Fruit fly (Drosophila melanogaster) whole organism, embryonic: ENCODE measurements around the gene obst-B.
A peak's percentile ranks its signal among the peaks of the same experiment; 100 is the strongest.

ENCODE experiments used
- Atf6 ChIP-seq: fragments of 200-800 bp; sonication (Bioruptor generic); IDR thresholded peaks from 2 replicates; pipeline ENCODE4 v1.3.6; 2022; ENCODE audit warnings: missing biosample characterization, missing genetic modification characterization
- Awh ChIP-seq: fragments of 200-800 bp; sonication (Bioruptor generic); IDR thresholded peaks from 2 replicates; pipeline ENCODE4, ENCODE4 v1.3.6; 2022; ENCODE audit warnings: missing biosample characterization, missing genetic modification characterization
- CG10274 ChIP-seq: fragments of 200-800 bp; sonication (Bioruptor generic); optimal IDR thresholded peaks from 3 replicates; lab custom pipeline; 2017; ENCODE audit warnings: missing biosample characterization, mild to moderate bottlenecking, missing genetic modification characterization
- CG10565 ChIP-seq: fragments of 200-800 bp; sonication (Bioruptor generic); optimal IDR thresholded peaks from 3 replicates; lab custom pipeline; 2016; ENCODE audit warnings: missing biosample characterization, mild to moderate bottlenecking, missing genetic modification characterization
- CG11456 ChIP-seq: fragments of 200-800 bp; sonication (Bioruptor generic); IDR thresholded peaks from 3 replicates; pipeline ENCODE4 v1.3.6; 2022; ENCODE audit warnings: missing biosample characterization, missing genetic modification characterization
- CG11695 ChIP-seq: fragments of 200-800 bp; sonication (Bioruptor generic); IDR thresholded peaks from 3 replicates; pipeline ENCODE4 v1.3.6; 2022; ENCODE audit warnings: missing biosample characterization, missing genetic modification characterization
- CG12104 ChIP-seq: fragments of 200-800 bp; sonication (Bioruptor generic); optimal IDR thresholded peaks from 3 replicates; lab custom pipeline; 2016; ENCODE audit warnings: missing biosample characterization, missing genetic modification characterization
- CG1233 ChIP-seq: fragments of 200-800 bp; sonication (Bioruptor generic); optimal IDR thresholded peaks from 4 replicates; lab custom pipeline; 2018; ENCODE audit warnings: missing biosample characterization, mild to moderate bottlenecking, missing genetic modification characterization
- CG15269 ChIP-seq: fragments of 200-800 bp; sonication (Bioruptor generic); optimal IDR thresholded peaks from 2 replicates; lab custom pipeline; 2018; ENCODE audit warnings: missing biosample characterization, mild to moderate bottlenecking, missing genetic modification characterization, moderate library complexity
- CG16779 ChIP-seq: fragments of 200-800 bp; sonication (Bioruptor generic); IDR thresholded peaks from 2 replicates; pipeline ENCODE4 v1.3.6; 2022; ENCODE audit warnings: missing biosample characterization, missing genetic modification characterization
- CG17361 ChIP-seq: fragments of 200-800 bp; sonication (Bioruptor generic); IDR thresholded peaks from 3 replicates; pipeline ENCODE4 v1.3.6; 2022; ENCODE audit warnings: missing biosample characterization, missing genetic modification characterization
- CG18599 ChIP-seq: fragments of 200-800 bp; sonication (Bioruptor generic); optimal IDR thresholded peaks from 3 replicates; lab custom pipeline; 2017; ENCODE audit warnings: missing biosample characterization, missing genetic modification characterization, mild to moderate bottlenecking, moderate library complexity, missing genetic modification reagents
- CG2678 ChIP-seq: fragments of 200-800 bp; sonication (Bioruptor generic); optimal IDR thresholded peaks from 3 replicates; lab custom pipeline; 2019; ENCODE audit warnings: missing biosample characterization, mild to moderate bottlenecking, missing genetic modification characterization, moderate library complexity
- CG33213 ChIP-seq: fragments of 200-800 bp; sonication (Bioruptor generic); optimal IDR thresholded peaks from 3 replicates; lab custom pipeline; 2016; ENCODE audit warnings: missing biosample characterization, missing genetic modification characterization
- CG34224 ChIP-seq: fragments of 200-800 bp; sonication (Bioruptor generic); IDR thresholded peaks from 3 replicates; pipeline ENCODE4 v1.3.6; 2022; ENCODE audit warnings: missing biosample characterization, missing genetic modification characterization; ENCODE audit not compliant: partially characterized antibody
- CG3995 ChIP-seq: fragments of 200-800 bp; sonication (Bioruptor generic); optimal IDR thresholded peaks from 3 replicates; lab custom pipeline; 2016; ENCODE audit warnings: missing biosample characterization, missing genetic modification characterization
- CG6765 ChIP-seq: fragments of 200-800 bp; sonication (Bioruptor generic); optimal IDR thresholded peaks from 3 replicates; lab custom pipeline; 2017; ENCODE audit warnings: missing biosample characterization, mild to moderate bottlenecking, missing genetic modification characterization
- CG6854 ChIP-seq: fragments of 200-800 bp; sonication (Bioruptor generic); optimal IDR thresholded peaks from 3 replicates; lab custom pipeline; 2017; ENCODE audit warnings: missing biosample characterization, mild to moderate bottlenecking, missing genetic modification characterization
- CG7839 ChIP-seq: fragments of 200-800 bp; sonication (Bioruptor generic); optimal IDR thresholded peaks from 3 replicates; lab custom pipeline; 2018; ENCODE audit warnings: missing biosample characterization, mild to moderate bottlenecking, missing genetic modification characterization, moderate library complexity
- CG8359 ChIP-seq: fragments of 200-800 bp; sonication (Bioruptor generic); optimal IDR thresholded peaks from 2 replicates; lab custom pipeline; 2017; ENCODE audit warnings: missing biosample characterization, mild to moderate bottlenecking, missing genetic modification characterization, borderline replicate concordance
- CG8924 ChIP-seq: fragments of 200-800 bp; optimal IDR thresholded peaks from 3 replicates; lab custom pipeline; 2019; ENCODE audit warnings: missing biosample characterization, mild to moderate bottlenecking, missing genetic modification characterization, moderate library complexity
- CG9215 ChIP-seq: fragments of 200-800 bp; sonication (Bioruptor generic); IDR thresholded peaks from 2 replicates; pipeline ENCODE4 v1.3.6; 2022; ENCODE audit warnings: missing biosample characterization, missing genetic modification characterization
- CrebB ChIP-seq: fragments of 200-800 bp; sonication (Bioruptor generic); optimal IDR thresholded peaks from 3 replicates; lab custom pipeline; 2018; ENCODE audit warnings: missing biosample characterization, mild to moderate bottlenecking, missing genetic modification characterization
- Deaf1 ChIP-seq: fragments of 200-800 bp; optimal IDR thresholded peaks from 3 replicates; lab custom pipeline; 2019; ENCODE audit warnings: missing biosample characterization, mild to moderate bottlenecking, missing genetic modification characterization, moderate library complexity
- Dip3 ChIP-seq: fragments of 200-800 bp; sonication (Bioruptor generic); optimal IDR thresholded peaks from 3 replicates; lab custom pipeline; 2016; ENCODE audit warnings: missing biosample characterization, missing genetic modification characterization
- Fer1 ChIP-seq: fragments of 200-800 bp; sonication (Bioruptor generic); optimal IDR thresholded peaks from 2 replicates; lab custom pipeline; 2017; ENCODE audit warnings: missing biosample characterization, mild to moderate bottlenecking, missing genetic modification characterization
- HLH3B ChIP-seq: fragments of 200-800 bp; sonication (Bioruptor generic); IDR thresholded peaks from 2 replicates; pipeline ENCODE4 v1.3.6; 2022; ENCODE audit warnings: missing biosample characterization, missing genetic modification characterization
- Kr ChIP-seq: fragments of 200-800 bp; sonication (Bioruptor generic); optimal IDR thresholded peaks from 2 replicates; lab custom pipeline; 2017; ENCODE audit warnings: missing biosample characterization, mild to moderate bottlenecking, missing genetic modification characterization
- Meics ChIP-seq: fragments of 200-800 bp; sonication (Bioruptor generic); optimal IDR thresholded peaks from 2 replicates; lab custom pipeline; 2017; ENCODE audit warnings: missing biosample characterization, mild to moderate bottlenecking, missing genetic modification characterization
- Mrtf ChIP-seq: fragments of 200-800 bp; sonication (Bioruptor generic); IDR thresholded peaks from 3 replicates; pipeline ENCODE4 v1.3.6; 2022; ENCODE audit warnings: missing biosample characterization, missing genetic modification characterization
- NfI ChIP-seq: fragments of 200-800 bp; sonication (Bioruptor generic); optimal IDR thresholded peaks from 3 replicates; lab custom pipeline; 2018; ENCODE audit warnings: missing biosample characterization, mild to moderate bottlenecking, missing genetic modification characterization, moderate library complexity
- Oli ChIP-seq: fragments of 200-800 bp; sonication (Bioruptor generic); optimal IDR thresholded peaks from 2 replicates; lab custom pipeline; 2018; ENCODE audit warnings: missing biosample characterization, mild to moderate bottlenecking, missing genetic modification characterization, moderate library complexity
- Rfx ChIP-seq: fragments of 200-800 bp; sonication (Bioruptor generic); IDR thresholded peaks from 2 replicates; pipeline ENCODE4 v1.3.6; 2022; ENCODE audit warnings: missing biosample characterization, missing genetic modification characterization
- Sox102F ChIP-seq: fragments of 200-800 bp; sonication (Bioruptor generic); optimal IDR thresholded peaks from 2 replicates; lab custom pipeline; 2018; ENCODE audit warnings: missing biosample characterization, mild to moderate bottlenecking, missing genetic modification characterization, moderate library complexity
- TFAM ChIP-seq: fragments of 200-800 bp; sonication (Bioruptor generic); optimal IDR thresholded peaks from 2 replicates; lab custom pipeline; 2017; ENCODE audit warnings: missing biosample characterization, missing genetic modification characterization, inconsistent platforms
- crol ChIP-seq: fragments of 200-800 bp; sonication (Bioruptor generic); IDR thresholded peaks from 2 replicates; pipeline ENCODE4 v1.3.6; 2022; ENCODE audit warnings: missing biosample characterization, missing genetic modification characterization
- dimm ChIP-seq: fragments of 200-800 bp; sonication (Bioruptor generic); IDR thresholded peaks from 2 replicates; pipeline ENCODE4 v1.3.6; 2022; ENCODE audit warnings: missing biosample characterization, missing genetic modification characterization
- emc ChIP-seq: fragments of 200-800 bp; sonication (Bioruptor generic); optimal IDR thresholded peaks from 2 replicates; lab custom pipeline; 2016; ENCODE audit warnings: missing biosample characterization, missing genetic modification characterization
- esg ChIP-seq: fragments of 200-800 bp; sonication (Bioruptor generic); conservative IDR thresholded peaks from 2 replicates; pipeline ENCODE4 v1.3.6; 2022; ENCODE audit warnings: missing biosample characterization, missing genetic modification characterization
- ewg ChIP-seq: fragments of 200-800 bp; sonication (Bioruptor generic); optimal IDR thresholded peaks from 3 replicates; lab custom pipeline; 2017; ENCODE audit warnings: mild to moderate bottlenecking, missing biosample characterization, missing genetic modification reagents, missing genetic modification characterization
- fd96Cb ChIP-seq: fragments of 200-800 bp; sonication (Bioruptor generic); optimal IDR thresholded peaks from 2 replicates; lab custom pipeline; 2018; ENCODE audit warnings: missing biosample characterization, mild to moderate bottlenecking, missing genetic modification characterization, moderate library complexity
- lov ChIP-seq, 2 experiments: fragments of 200-800 bp in 1 of 2; fragments of >200 bp in 1 of 2; sonication (Bioruptor generic) in 1 of 2; IDR thresholded peaks in 1 of 2; optimal IDR thresholded peaks in 1 of 2; 2 replicates in 1 of 2; 3 replicates in 1 of 2; pipeline versions ENCODE4 v1.3.6 to Lab custom; 2017 to 2022; ENCODE audit warnings: missing biosample characterization in 1 of 2, missing genetic modification characterization in 1 of 2
- mld ChIP-seq: fragments of 200-800 bp; sonication (Bioruptor generic); IDR thresholded peaks from 3 replicates; pipeline ENCODE4 v1.3.6; 2022; ENCODE audit warnings: missing biosample characterization, missing genetic modification characterization; ENCODE audit not compliant: partially characterized antibody
- pho ChIP-seq: fragments of 200-800 bp; sonication (Bioruptor generic); optimal IDR thresholded peaks from 2 replicates; lab custom pipeline; 2016; ENCODE audit warnings: missing biosample characterization, missing genetic modification characterization
- sd ChIP-seq: fragments of 200-800 bp; sonication (Bioruptor generic); optimal IDR thresholded peaks from 3 replicates; lab custom pipeline; 2018; ENCODE audit warnings: missing biosample characterization, mild to moderate bottlenecking, missing genetic modification characterization, moderate library complexity
- sqz ChIP-seq: fragments of 200-800 bp; sonication (Bioruptor generic); optimal IDR thresholded peaks from 3 replicates; lab custom pipeline; 2018; ENCODE audit warnings: missing biosample characterization, mild to moderate bottlenecking, missing genetic modification characterization
- tio ChIP-seq: fragments of 200-800 bp; sonication (Bioruptor generic); optimal IDR thresholded peaks from 2 replicates; lab custom pipeline; 2017; ENCODE audit warnings: missing biosample characterization, missing genetic modification characterization, inconsistent platforms
- zen2 ChIP-seq: fragments of 200-800 bp; sonication (Bioruptor generic); IDR thresholded peaks from 3 replicates; pipeline ENCODE4 v1.3.6; 2022; ENCODE audit warnings: missing biosample characterization, missing genetic modification characterization; ENCODE audit not compliant: partially characterized antibody

Gene obst-B

DNA sequence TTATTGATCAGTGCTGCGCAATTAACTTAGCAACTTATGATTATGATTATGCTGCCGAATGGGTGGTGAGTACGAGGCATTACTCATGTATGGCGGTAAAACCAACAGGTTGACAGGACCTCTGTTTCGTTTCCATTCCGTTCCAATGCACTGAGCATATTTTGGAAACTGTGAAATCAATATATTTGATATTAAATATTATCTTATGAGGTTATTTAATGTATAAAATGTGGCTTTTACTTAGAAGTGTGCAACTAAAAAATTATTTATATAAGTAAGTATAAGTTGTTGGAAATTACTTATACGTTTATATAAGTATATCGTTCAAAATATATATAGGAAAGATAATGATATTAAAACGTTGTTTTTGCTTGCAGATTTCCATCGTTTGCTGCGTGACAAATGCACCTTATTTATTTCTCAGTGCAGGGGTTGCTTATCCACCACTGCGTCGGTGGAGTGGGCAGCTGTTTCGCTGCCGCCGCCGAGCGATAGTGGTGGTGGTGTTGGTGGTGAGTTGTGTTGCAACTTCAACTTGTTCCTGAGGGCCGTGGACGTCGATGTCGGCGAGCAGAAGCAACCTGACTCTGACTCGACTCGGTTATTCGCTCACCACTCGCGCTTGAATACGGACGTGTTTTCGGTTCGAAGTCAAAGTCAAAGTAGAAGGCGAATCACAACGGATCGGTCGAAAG lies 48.3 kb upstream of the obst-B start, which contains the start of gene bib (continued):
- no peak for TF ChIP-seq CG34224 (GFP tag; lab: Robert Waterston, UW)
- peak; percentile 90 for TF ChIP-seq CG2678
- peak; percentile 77 for TF ChIP-seq CG15269 (tag; lab: Kevin White, UChicago)
- TF ChIP-seq Awh (GFP tag; lab: Robert Waterston, UW), result peak; percentile 56; the same call in 1 of the 2 replicates
- no peak for TF ChIP-seq Dip3 (GFP tag; lab: Kevin White, UChicago)
- TF ChIP-seq CG6854 (GFP tag; lab: Kevin White, UChicago), result peak; percentile 67
- no peak for TF ChIP-seq pho (GFP tag; lab: Kevin White, UChicago)
- no peak for TF ChIP-seq emc (GFP tag; lab: Kevin White, UChicago)
- peak; percentile 94 for TF ChIP-seq CG8924 (tag; lab: Kevin White, UChicago)
- TF ChIP-seq ewg, result peak; percentile 68
- peak; percentile 33 for TF ChIP-seq sd (tag; lab: Kevin White, UChicago)
- TF ChIP-seq CG10565 (GFP tag; lab: Kevin White, UChicago), result peak; percentile 34
- peak; percentile 16 for TF ChIP-seq CG10274 (GFP tag; lab: Kevin White, UChicago)
- TF ChIP-seq esg (GFP tag; lab: Robert Waterston, UW), result peak; percentile 60
- TF ChIP-seq CG12104 (GFP tag; lab: Kevin White, UChicago), result peak; percentile 78
- peak; percentile 69 for TF ChIP-seq CG11695 (GFP tag; lab: Robert Waterston, UW)
- TF ChIP-seq crol (GFP tag; lab: Robert Waterston, UW), result no peak
- no peak for TF ChIP-seq CG33213 (GFP tag; lab: Kevin White, UChicago)
- peak; percentile 80 for TF ChIP-seq CG1233 (GFP tag; lab: Kevin White, UChicago)
- peak; percentile 84 for TF ChIP-seq Sox102F (GFP tag; lab: Kevin White, UChicago)
- TF ChIP-seq CG11456 (GFP tag; lab: Robert Waterston, UW), result no peak
- TF ChIP-seq CG9215 (GFP tag; lab: Robert Waterston, UW), result peak; percentile 57
- TF ChIP-seq CG6765, result peak; percentile 47
- peak; percentile 78 for TF ChIP-seq sqz (GFP tag; lab: Kevin White, UChicago)
- 0 out of 2 replicates have a peak, but pooled peaks have one; percentile 42 for TF ChIP-seq CG16779 (GFP tag; lab: Robert Waterston, UW)
- peak; percentile 70 for TF ChIP-seq CG8359 (GFP tag; lab: Kevin White, UChicago)
- peak; percentile 91 for TF ChIP-seq CG7839 (tag; lab: Kevin White, UChicago)
- no peak for TF ChIP-seq CrebB
- peak; percentile 95 for TF ChIP-seq CG17361
- peak; percentile 82 for TF ChIP-seq Meics (GFP tag; lab: Kevin White, UChicago)
- TF ChIP-seq mld (GFP tag; lab: Robert Waterston, UW), result no peak
- TF ChIP-seq Oli (tag; lab: Kevin White, UChicago), result peak; percentile 84
- TF ChIP-seq Rfx, result peak; percentile 67
- TF ChIP-seq Kr (GFP tag; lab: Kevin White, UChicago), result no peak
- TF ChIP-seq dimm, result no peak
- TF ChIP-seq Mrtf (GFP tag; lab: Robert Waterston, UW), result peak; percentile 65; the same call in 2 of the 3 replicates
- peak; percentile 87 for TF ChIP-seq tio (GFP tag; lab: Kevin White, UChicago)
- TF ChIP-seq CG3995 (GFP tag; lab: Kevin White, UChicago), result no peak
- TF ChIP-seq CG18599 (GFP tag; lab: Kevin White, UChicago), result peak; percentile 90
- peak; percentile 30; the same call in 1 of the 3 replicates for TF ChIP-seq zen2
- TF ChIP-seq Atf6 (GFP tag; lab: Robert Waterston, UW), result peak; percentile 62
- peak; percentile 87 for TF ChIP-seq Fer1 (GFP tag; lab: Kevin White, UChicago)
- TF ChIP-seq NfI (GFP tag; lab: Kevin White, UChicago), result peak; percentile 76
- peak; percentile 58 for TF ChIP-seq HLH3B (GFP tag; lab: Robert Waterston, UW)
- TF ChIP-seq Deaf1 (tag; lab: Kevin White, UChicago), result peak; percentile 74
- TF ChIP-seq fd96Cb (tag; lab: Kevin White, UChicago), result peak; percentile 85
- no peak for TF ChIP-seq lov (optimal IDR thresholded peaks at IDR 0.05; lab: Kevin White, UChicago)
- peak; percentile 64; the same call in 1 of the 3 replicates for TF ChIP-seq lov (GFP tag; IDR thresholded peaks at IDR 0.05; lab: Robert Waterston, UW)
- peak; percentile 48 for TF ChIP-seq TFAM (GFP tag; lab: Kevin White, UChicago)
